Worm (Caenorhabditis elegans): Measurements from ENCODE around the gene F59B2.13.

DNA sequence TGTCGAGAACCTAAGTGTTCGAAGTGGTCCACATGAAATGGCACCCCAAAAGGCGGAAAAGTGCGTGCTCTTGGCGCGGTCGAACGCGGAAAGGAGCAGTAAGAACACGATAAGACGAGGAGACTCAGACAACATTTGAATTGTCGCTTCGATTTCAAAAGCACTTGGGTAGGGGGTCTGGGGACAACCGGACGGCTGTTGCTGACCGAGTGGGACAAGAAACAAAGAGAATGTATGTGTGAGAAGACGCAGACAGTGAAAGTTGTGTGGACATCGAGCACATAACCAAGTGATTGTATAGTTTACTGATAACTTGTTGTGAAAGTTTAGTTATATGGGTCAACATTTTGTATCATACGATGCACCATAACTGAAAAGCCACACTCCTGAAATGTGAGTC is 19.7 kb downstream of the F59B2.13 start:
- TF ChIP-seq nhr-12 (tag; optimal IDR thresholded peaks at IDR 0.05) = no peak
- TF ChIP-seq ZK546.5 (tag; optimal IDR thresholded peaks at IDR 0.05) = no peak
- peak; percentile 70 for TF ChIP-seq pha-4 (tag; optimal IDR thresholded peaks at IDR 0.05)
- no peak for TF ChIP-seq snpc-4 (tag; optimal IDR thresholded peaks at IDR 0.05)
- TF ChIP-seq hmg-11 (tag; optimal IDR thresholded peaks at IDR 0.05) = no peak
- TF ChIP-seq nhr-237 (tag; optimal IDR thresholded peaks at IDR 0.05) = no peak
- peak; percentile 53 for TF ChIP-seq pqm-1 (tag; optimal IDR thresholded peaks at IDR 0.05)
- no peak for TF ChIP-seq nhr-28 (tag; optimal IDR thresholded peaks at IDR 0.05)

Data from whole organism, L3 larva.